1 fruit fly cellular context compared by ENCODE assay signal in the genomic region with DNA sequence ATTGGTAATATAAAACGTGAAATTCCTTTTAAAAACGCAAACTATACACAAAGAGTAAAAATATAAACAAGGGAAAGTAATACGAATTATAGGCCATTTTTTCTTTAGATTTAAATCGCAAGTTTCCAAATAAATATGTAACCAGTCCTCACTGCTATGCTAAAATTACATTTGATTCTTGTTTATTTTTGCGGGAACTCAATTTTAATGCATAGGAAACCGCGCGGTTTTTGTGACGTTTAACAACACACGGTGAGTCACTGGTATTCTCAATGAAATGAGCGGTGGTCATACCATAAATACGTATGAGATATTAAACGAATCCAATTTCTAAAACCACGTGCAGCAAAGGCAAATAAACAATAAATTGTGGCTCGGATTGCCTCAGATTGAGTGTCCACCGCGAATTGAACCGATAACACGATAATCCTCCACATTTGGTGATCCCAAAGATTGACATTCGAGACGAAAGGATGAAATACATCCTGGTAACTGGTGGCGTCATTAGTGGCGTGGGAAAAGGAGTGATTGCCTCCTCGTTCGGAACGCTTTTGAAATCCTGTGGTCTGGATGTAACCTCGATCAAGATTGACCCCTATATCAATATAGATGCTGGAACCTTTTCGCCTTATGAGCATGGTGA.
TF ChIP-seq lines count a peak whose summit lies in the region.

TSS of gene Ctps (plus strand) at position 37 of the 643 bp plus-strand sequence.

TF ChIP-seq in whole organism, embryonic, 481 proteins besides CTCF, POLR2A, EP300 and RAD21 (continued from another document and continues in another):
- TF ChIP-seq bowl (GFP tag; IDR thresholded peaks at IDR 0.05; lab: Robert Waterston, UW): no peak
- TF ChIP-seq Rx (GFP tag; IDR thresholded peaks at IDR 0.05; lab: Robert Waterston, UW): no peak
- no peak for TF ChIP-seq Bdp1 (GFP tag; optimal IDR thresholded peaks at IDR 0.05; lab: Kevin White, UChicago)
- TF ChIP-seq NFAT (GFP tag; IDR thresholded peaks at IDR 0.05; lab: Robert Waterston, UW): no peak
- no peak for TF ChIP-seq Gsc (GFP tag; IDR thresholded peaks at IDR 0.05; lab: Robert Waterston, UW)
- peak; percentile 43 for TF ChIP-seq CG2120 (GFP tag; optimal IDR thresholded peaks at IDR 0.05; lab: Kevin White, UChicago)
- no peak for TF ChIP-seq btn (GFP tag; optimal IDR thresholded peaks at IDR 0.05; lab: Kevin White, UChicago)
- TF ChIP-seq CG3726 (GFP tag; IDR thresholded peaks at IDR 0.05; lab: Robert Waterston, UW): no peak
- no peak for TF ChIP-seq dan (GFP tag; IDR thresholded peaks at IDR 0.05; lab: Robert Waterston, UW)
- no peak for TF ChIP-seq CG17328 (GFP tag; IDR thresholded peaks at IDR 0.05; lab: Robert Waterston, UW)
- no peak for TF ChIP-seq CG6272 (GFP tag; IDR thresholded peaks at IDR 0.05; lab: Robert Waterston, UW)
- TF ChIP-seq CG6813 (GFP tag; optimal IDR thresholded peaks at IDR 0.05; lab: Kevin White, UChicago): no peak
- TF ChIP-seq tll (GFP tag; optimal IDR thresholded peaks at IDR 0.05; lab: Kevin White, UChicago): no peak
- no peak for TF ChIP-seq oc (tag; optimal IDR thresholded peaks at IDR 0.05; lab: Kevin White, UChicago)
- no peak for TF ChIP-seq Stat92E (GFP tag; optimal IDR thresholded peaks at IDR 0.05; lab: Kevin White, UChicago)
- no peak for TF ChIP-seq CG18764 (GFP tag; optimal IDR thresholded peaks at IDR 0.05; lab: Kevin White, UChicago)
- TF ChIP-seq esg (GFP tag; conservative IDR thresholded peaks at IDR 0.05; lab: Robert Waterston, UW): no peak
- TF ChIP-seq CG1832 (GFP tag; optimal IDR thresholded peaks at IDR 0.05; lab: Kevin White, UChicago): no peak
- peak; percentile 25 for TF ChIP-seq HmgZ (tag; optimal IDR thresholded peaks at IDR 0.05; lab: Kevin White, UChicago)
- peak; percentile 75 for TF ChIP-seq pzg (GFP tag; optimal IDR thresholded peaks at IDR 0.05; lab: Kevin White, UChicago)
- TF ChIP-seq pho (GFP tag; optimal IDR thresholded peaks at IDR 0.05; lab: Kevin White, UChicago): no peak
- TF ChIP-seq CG12299 (tag; optimal IDR thresholded peaks at IDR 0.05; lab: Kevin White, UChicago): no peak
- TF ChIP-seq gsb (GFP tag; IDR thresholded peaks at IDR 0.05; lab: Robert Waterston, UW): no peak
- TF ChIP-seq CG16779 (GFP tag; IDR thresholded peaks at IDR 0.05; lab: Robert Waterston, UW): no peak
- TF ChIP-seq TFAM (GFP tag; optimal IDR thresholded peaks at IDR 0.05; lab: Kevin White, UChicago): no peak
- TF ChIP-seq CG12071 (GFP tag; optimal IDR thresholded peaks at IDR 0.05; lab: Kevin White, UChicago): no peak
- no peak for TF ChIP-seq seq (GFP tag; IDR thresholded peaks at IDR 0.05; lab: Robert Waterston, UW)
- no peak for TF ChIP-seq CG11085 (GFP tag; IDR thresholded peaks at IDR 0.05; lab: Robert Waterston, UW)
- TF ChIP-seq gsb-n (tag; optimal IDR thresholded peaks at IDR 0.05; lab: Kevin White, UChicago): no peak
- TF ChIP-seq CG11696 (GFP tag; IDR thresholded peaks at IDR 0.05; lab: Robert Waterston, UW): no peak
- no peak for TF ChIP-seq toy (GFP tag; IDR thresholded peaks at IDR 0.05; lab: Robert Waterston, UW)
- TF ChIP-seq Doc2 (GFP tag; IDR thresholded peaks at IDR 0.05; lab: Robert Waterston, UW): no peak
- TF ChIP-seq nom (GFP tag; optimal IDR thresholded peaks at IDR 0.05; lab: Kevin White, UChicago): no peak
- no peak for TF ChIP-seq hbn (GFP tag; IDR thresholded peaks at IDR 0.05; lab: Robert Waterston, UW; ENCODE audit: partially characterized antibody)
- TF ChIP-seq CG2202 (tag; optimal IDR thresholded peaks at IDR 0.05; lab: Kevin White, UChicago): no peak
- TF ChIP-seq gro (GFP tag; optimal IDR thresholded peaks at IDR 0.05; lab: Kevin White, UChicago): peak; percentile 35
- no peak for TF ChIP-seq CG14050 (GFP tag; IDR thresholded peaks at IDR 0.05; lab: Robert Waterston, UW)
- no peak for TF ChIP-seq fd3F (GFP tag; optimal IDR thresholded peaks at IDR 0.05; lab: Kevin White, UChicago)
- TF ChIP-seq CG4730 (GFP tag; IDR thresholded peaks at IDR 0.05; lab: Robert Waterston, UW): no peak
- no peak for TF ChIP-seq vnd (GFP tag; IDR thresholded peaks at IDR 0.05; lab: Robert Waterston, UW; ENCODE audit: partially characterized antibody)
- TF ChIP-seq CG8359 (GFP tag; optimal IDR thresholded peaks at IDR 0.05; lab: Kevin White, UChicago; ENCODE audit: borderline replicate concordance): no peak
- peak; percentile 4 for TF ChIP-seq HHEX (GFP tag; optimal IDR thresholded peaks at IDR 0.05; lab: Kevin White, UChicago)
- TF ChIP-seq kah (GFP tag; optimal IDR thresholded peaks at IDR 0.05; lab: Kevin White, UChicago): no peak
- TF ChIP-seq CG11398 (GFP tag; optimal IDR thresholded peaks at IDR 0.05; lab: Kevin White, UChicago): no peak
- TF ChIP-seq D (optimal IDR thresholded peaks at IDR 0.05; lab: Kevin White, UChicago): no peak
- TF ChIP-seq D (GFP tag; optimal IDR thresholded peaks at IDR 0.05; lab: Kevin White, UChicago): no peak
- TF ChIP-seq z (GFP tag; IDR thresholded peaks at IDR 0.05; lab: Robert Waterston, UW): 0 out of 3 replicates have a peak, but pooled peaks have one; percentile 7
- no peak for TF ChIP-seq Nf-YB (GFP tag; optimal IDR thresholded peaks at IDR 0.05; lab: Kevin White, UChicago)
- TF ChIP-seq Dfd (GFP tag; optimal IDR thresholded peaks at IDR 0.05; lab: Kevin White, UChicago): no peak
- TF ChIP-seq Vsx1 (GFP tag; optimal IDR thresholded peaks at IDR 0.05; lab: Kevin White, UChicago): no peak
- TF ChIP-seq stwl (tag; optimal IDR thresholded peaks at IDR 0.05; lab: Kevin White, UChicago): peak; percentile 79
- peak; percentile 34 for TF ChIP-seq CG33213 (GFP tag; optimal IDR thresholded peaks at IDR 0.05; lab: Kevin White, UChicago)
- TF ChIP-seq ab (GFP tag; optimal IDR thresholded peaks at IDR 0.05; lab: Kevin White, UChicago): no peak
- no peak for TF ChIP-seq CG10321 (GFP tag; IDR thresholded peaks at IDR 0.05; lab: Robert Waterston, UW)
- no peak for TF ChIP-seq CG7987 (GFP tag; optimal IDR thresholded peaks at IDR 0.05; lab: Kevin White, UChicago)
- no peak for TF ChIP-seq CG2116 (GFP tag; optimal IDR thresholded peaks at IDR 0.05; lab: Kevin White, UChicago)
- TF ChIP-seq CG1602 (GFP tag; optimal IDR thresholded peaks at IDR 0.05; lab: Kevin White, UChicago): no peak
- no peak for TF ChIP-seq lmd (GFP tag; IDR thresholded peaks at IDR 0.05; lab: Robert Waterston, UW)
- TF ChIP-seq ci (GFP tag; IDR thresholded peaks at IDR 0.05; lab: Robert Waterston, UW): no peak
- TF ChIP-seq CG4424 (GFP tag; optimal IDR thresholded peaks at IDR 0.05; lab: Kevin White, UChicago): no peak
- no peak for TF ChIP-seq knrl (GFP tag; IDR thresholded peaks at IDR 0.05; lab: Robert Waterston, UW; ENCODE audit: partially characterized antibody)
- TF ChIP-seq BEAF-32 (GFP tag; optimal IDR thresholded peaks at IDR 0.05; lab: Kevin White, UChicago): peak; percentile 18
- peak; percentile 2 for TF ChIP-seq CG12769 (tag; optimal IDR thresholded peaks at IDR 0.05; lab: Kevin White, UChicago)
- TF ChIP-seq lilli (GFP tag; optimal IDR thresholded peaks at IDR 0.05; lab: Kevin White, UChicago): no peak
- peak; percentile 16 for TF ChIP-seq Chrac-16 (GFP tag; optimal IDR thresholded peaks at IDR 0.05; lab: Kevin White, UChicago)
- TF ChIP-seq CG10366 (GFP tag; IDR thresholded peaks at IDR 0.05; lab: Robert Waterston, UW): no peak
- peak; percentile 55 for TF ChIP-seq Max (GFP tag; optimal IDR thresholded peaks at IDR 0.05; lab: Kevin White, UChicago)
- TF ChIP-seq CG9817 (tag; optimal IDR thresholded peaks at IDR 0.05; lab: Kevin White, UChicago): no peak
- peak; percentile 6 for TF ChIP-seq bigmax (GFP tag; optimal IDR thresholded peaks at IDR 0.05; lab: Kevin White, UChicago)
- TF ChIP-seq emc (GFP tag; optimal IDR thresholded peaks at IDR 0.05; lab: Kevin White, UChicago): no peak
- no peak for TF ChIP-seq inv (GFP tag; IDR thresholded peaks at IDR 0.05; lab: Robert Waterston, UW; ENCODE audit: partially characterized antibody)
- no peak for TF ChIP-seq CrebB (tag; optimal IDR thresholded peaks at IDR 0.05; lab: Kevin White, UChicago)
- TF ChIP-seq CG10274 (GFP tag; optimal IDR thresholded peaks at IDR 0.05; lab: Kevin White, UChicago): no peak
- TF ChIP-seq CG6791 (GFP tag; IDR thresholded peaks at IDR 0.05; lab: Robert Waterston, UW; ENCODE audit: partially characterized antibody): no peak
- peak; percentile 10 for TF ChIP-seq Sox100B (GFP tag; optimal IDR thresholded peaks at IDR 0.05; lab: Kevin White, UChicago)
- no peak for TF ChIP-seq Nf-YC (tag; optimal IDR thresholded peaks at IDR 0.05; lab: Kevin White, UChicago)
- TF ChIP-seq pnt (GFP tag; optimal IDR thresholded peaks at IDR 0.05; lab: Kevin White, UChicago): no peak
- no peak for TF ChIP-seq tup (GFP tag; optimal IDR thresholded peaks at IDR 0.05; lab: Kevin White, UChicago)
- TF ChIP-seq amos (GFP tag; IDR thresholded peaks at IDR 0.05; lab: Robert Waterston, UW; ENCODE audit: partially characterized antibody): no peak
- peak; percentile 91 for TF ChIP-seq Med (GFP tag; lab: Kevin White, UChicago)
- TF ChIP-seq CG10654 (GFP tag; optimal IDR thresholded peaks at IDR 0.05; lab: Kevin White, UChicago): no peak
- peak; percentile 23 for TF ChIP-seq shn (GFP tag; optimal IDR thresholded peaks at IDR 0.05; lab: Kevin White, UChicago)
- TF ChIP-seq CG16863 (GFP tag; optimal IDR thresholded peaks at IDR 0.05; lab: Kevin White, UChicago): no peak
- TF ChIP-seq CG2129 (GFP tag; IDR thresholded peaks at IDR 0.05; lab: Robert Waterston, UW; ENCODE audit: partially characterized antibody): no peak
- TF ChIP-seq peb (GFP tag; IDR thresholded peaks at IDR 0.05; lab: Robert Waterston, UW): 0 out of 2 replicates have a peak, but pooled peaks have one; percentile 16
- TF ChIP-seq lbe (GFP tag; optimal IDR thresholded peaks at IDR 0.05; lab: Kevin White, UChicago): no peak
- TF ChIP-seq az2 (GFP tag; optimal IDR thresholded peaks at IDR 0.05; lab: Kevin White, UChicago): no peak
- no peak for TF ChIP-seq D19B (GFP tag; optimal IDR thresholded peaks at IDR 0.05; lab: Kevin White, UChicago)
- TF ChIP-seq E2f1 (GFP tag; IDR thresholded peaks at IDR 0.05; lab: Robert Waterston, UW): no peak
- no peak for TF ChIP-seq HLH54F (GFP tag; optimal IDR thresholded peaks at IDR 0.05; lab: Kevin White, UChicago)
- no peak for TF ChIP-seq bcd (GFP tag; optimal IDR thresholded peaks at IDR 0.05; lab: Kevin White, UChicago)
- TF ChIP-seq zen2 (GFP tag; IDR thresholded peaks at IDR 0.05; lab: Robert Waterston, UW; ENCODE audit: partially characterized antibody): no peak
- no peak for TF ChIP-seq croc (GFP tag; conservative IDR thresholded peaks at IDR 0.05; lab: Robert Waterston, UW)
- TF ChIP-seq CG31441 (GFP tag; IDR thresholded peaks at IDR 0.05; lab: Robert Waterston, UW): no peak
- no peak for TF ChIP-seq pros (GFP tag; optimal IDR thresholded peaks at IDR 0.05; lab: Kevin White, UChicago)
- TF ChIP-seq ewg (GFP tag; optimal IDR thresholded peaks at IDR 0.05; lab: Kevin White, UChicago): no peak
- TF ChIP-seq CG12104 (GFP tag; optimal IDR thresholded peaks at IDR 0.05; lab: Kevin White, UChicago): no peak
- TF ChIP-seq Dip2 (GFP tag; IDR thresholded peaks at IDR 0.05; lab: Robert Waterston, UW): no peak
- TF ChIP-seq CG6654 (GFP tag; optimal IDR thresholded peaks at IDR 0.05; lab: Kevin White, UChicago): no peak
- TF ChIP-seq CG12219 (GFP tag; optimal IDR thresholded peaks at IDR 0.05; lab: Kevin White, UChicago): no peak
- TF ChIP-seq Ets97D (GFP tag; optimal IDR thresholded peaks at IDR 0.05; lab: Kevin White, UChicago): peak; percentile 62
- TF ChIP-seq Bteb2 (GFP tag; optimal IDR thresholded peaks at IDR 0.05; lab: Kevin White, UChicago): no peak
- no peak for TF ChIP-seq CG18262 (tag; optimal IDR thresholded peaks at IDR 0.05; lab: Kevin White, UChicago)
- no peak for TF ChIP-seq B-H1 (GFP tag; IDR thresholded peaks at IDR 0.05; lab: Robert Waterston, UW)
- peak; percentile 24 for TF ChIP-seq lab (GFP tag; optimal IDR thresholded peaks at IDR 0.05; lab: Kevin White, UChicago)
- TF ChIP-seq schlank (tag; optimal IDR thresholded peaks at IDR 0.05; lab: Kevin White, UChicago): no peak
- peak; percentile 27 for TF ChIP-seq Hmr (GFP tag; optimal IDR thresholded peaks at IDR 0.05; lab: Kevin White, UChicago)
- peak; percentile 82 for TF ChIP-seq Ets65A (GFP tag; lab: Kevin White, UChicago)
- no peak for TF ChIP-seq CG34224 (GFP tag; IDR thresholded peaks at IDR 0.05; lab: Robert Waterston, UW; ENCODE audit: partially characterized antibody)
- TF ChIP-seq Awh (GFP tag; IDR thresholded peaks at IDR 0.05; lab: Robert Waterston, UW): no peak
- no peak for TF ChIP-seq CG9215 (GFP tag; IDR thresholded peaks at IDR 0.05; lab: Robert Waterston, UW)
- TF ChIP-seq Fer1 (GFP tag; optimal IDR thresholded peaks at IDR 0.05; lab: Kevin White, UChicago): peak; percentile 27
- TF ChIP-seq slou (GFP tag; optimal IDR thresholded peaks at IDR 0.05; lab: Kevin White, UChicago): no peak
- TF ChIP-seq Nf-YA (GFP tag; IDR thresholded peaks at IDR 0.05; lab: Robert Waterston, UW): no peak
- TF ChIP-seq NC2α (GFP tag; optimal IDR thresholded peaks at IDR 0.05; lab: Kevin White, UChicago): no peak
- TF ChIP-seq Ptx1 (GFP tag; IDR thresholded peaks at IDR 0.05; lab: Robert Waterston, UW): no peak
- no peak for TF ChIP-seq CG33557 (GFP tag; optimal IDR thresholded peaks at IDR 0.05; lab: Kevin White, UChicago)
- no peak for TF ChIP-seq cwo (GFP tag; optimal IDR thresholded peaks at IDR 0.05; lab: Kevin White, UChicago)
- TF ChIP-seq so (GFP tag; IDR thresholded peaks at IDR 0.05; lab: Robert Waterston, UW): no peak
- no peak for TF ChIP-seq unpg (GFP tag; optimal IDR thresholded peaks at IDR 0.05; lab: Kevin White, UChicago)
- TF ChIP-seq CG17186 (GFP tag; optimal IDR thresholded peaks at IDR 0.05; lab: Kevin White, UChicago): peak; percentile 30
- peak; percentile 67 for TF ChIP-seq sens (GFP tag; lab: Kevin White, UChicago)
- no peak for TF ChIP-seq ro (GFP tag; IDR thresholded peaks at IDR 0.05; lab: Robert Waterston, UW)
- no peak for TF ChIP-seq chm (GFP tag; IDR thresholded peaks at IDR 0.05; lab: Robert Waterston, UW)
- TF ChIP-seq dmrt99B (tag; optimal IDR thresholded peaks at IDR 0.05; lab: Kevin White, UChicago): no peak
- no peak for TF ChIP-seq CkIIα-i1 (GFP tag; IDR thresholded peaks at IDR 0.05; lab: Robert Waterston, UW)
- no peak for TF ChIP-seq Neu2 (GFP tag; optimal IDR thresholded peaks at IDR 0.05; lab: Kevin White, UChicago; ENCODE audit: borderline replicate concordance)
- peak; percentile 19 for TF ChIP-seq CG17912 (GFP tag; optimal IDR thresholded peaks at IDR 0.05; lab: Kevin White, UChicago)
- no peak for TF ChIP-seq CG2875 (GFP tag; optimal IDR thresholded peaks at IDR 0.05; lab: Kevin White, UChicago)
- peak; percentile 41 for TF ChIP-seq CG12391 (tag; optimal IDR thresholded peaks at IDR 0.05; lab: Kevin White, UChicago)
- no peak for TF ChIP-seq cad (GFP tag; optimal IDR thresholded peaks at IDR 0.05; lab: Kevin White, UChicago)
